Worm (Caenorhabditis elegans): ENCODE measurements around the gene K08D8.3.

ce11 chrIV:12869383-12869782, 37.1 kb downstream of the K08D8.3 start:
- no peak for TF ChIP-seq zag-1 (tag; optimal IDR thresholded peaks at IDR 0.05)
- TF ChIP-seq unc-62 (GFP tag; optimal IDR thresholded peaks at IDR 0.05 in 1 of 2) = no peak
- no peak for TF ChIP-seq unc-62 (tag; optimal IDR thresholded peaks at IDR 0.05)
- no peak for TF ChIP-seq nhr-11 (tag; optimal IDR thresholded peaks at IDR 0.05)
- no peak for TF ChIP-seq snpc-4 (tag; optimal IDR thresholded peaks at IDR 0.05)
- TF ChIP-seq lin-1 (GFP tag; IDR thresholded peaks at IDR 0.05) = no peak
- no peak for TF ChIP-seq egl-27 (tag; optimal IDR thresholded peaks at IDR 0.05)
- no peak for TF ChIP-seq lin-39 (tag; optimal IDR thresholded peaks at IDR 0.05)
- no peak for TF ChIP-seq nhr-25 (tag; optimal IDR thresholded peaks at IDR 0.05; ENCODE audit: borderline replicate concordance, insufficient read depth)
- TF ChIP-seq nhr-77 (tag; optimal IDR thresholded peaks at IDR 0.05) = no peak
- no peak for TF ChIP-seq nhr-102 (tag; optimal IDR thresholded peaks at IDR 0.05)
- TF ChIP-seq vab-7 (GFP tag; IDR thresholded peaks at IDR 0.05) = no peak
- TF ChIP-seq duxl-1 (tag; optimal IDR thresholded peaks at IDR 0.05; ENCODE audit: poor library complexity) = no peak
- TF ChIP-seq lir-3 (tag; optimal IDR thresholded peaks at IDR 0.05) = no peak
